Fruit fly (Drosophila melanogaster) whole organism, wandering third instar larva: ENCODE data around the gene Fdh.

Experiments
- Abd-B ChIP-seq: fragments of >200 bp; optimal IDR thresholded peaks from 2 replicates; lab custom pipeline; 2017; ENCODE audit warnings: missing biosample characterization, missing genetic modification characterization
- Myc ChIP-seq: fragments of >200 bp; optimal IDR thresholded peaks from 2 replicates; lab custom pipeline; 2017
- dmrt93B ChIP-seq: fragments of 200-800 bp; sonication (Bioruptor generic); optimal IDR thresholded peaks from 2 replicates; lab custom pipeline; 2018; ENCODE audit warnings: missing biosample characterization, mild to moderate bottlenecking, missing genetic modification characterization

dm6 chr3R:10859713-10860112, 12.5 kb downstream of the Fdh start, which contains the start of gene CG14694:
- TF ChIP-seq Abd-B (GFP tag; lab: Kevin White, UChicago): no peak
- TF ChIP-seq Myc: no peak
- TF ChIP-seq dmrt93B (GFP tag; lab: Kevin White, UChicago): no peak
